Worm (Caenorhabditis elegans): ENCODE data around the gene thn-2.

DNA sequence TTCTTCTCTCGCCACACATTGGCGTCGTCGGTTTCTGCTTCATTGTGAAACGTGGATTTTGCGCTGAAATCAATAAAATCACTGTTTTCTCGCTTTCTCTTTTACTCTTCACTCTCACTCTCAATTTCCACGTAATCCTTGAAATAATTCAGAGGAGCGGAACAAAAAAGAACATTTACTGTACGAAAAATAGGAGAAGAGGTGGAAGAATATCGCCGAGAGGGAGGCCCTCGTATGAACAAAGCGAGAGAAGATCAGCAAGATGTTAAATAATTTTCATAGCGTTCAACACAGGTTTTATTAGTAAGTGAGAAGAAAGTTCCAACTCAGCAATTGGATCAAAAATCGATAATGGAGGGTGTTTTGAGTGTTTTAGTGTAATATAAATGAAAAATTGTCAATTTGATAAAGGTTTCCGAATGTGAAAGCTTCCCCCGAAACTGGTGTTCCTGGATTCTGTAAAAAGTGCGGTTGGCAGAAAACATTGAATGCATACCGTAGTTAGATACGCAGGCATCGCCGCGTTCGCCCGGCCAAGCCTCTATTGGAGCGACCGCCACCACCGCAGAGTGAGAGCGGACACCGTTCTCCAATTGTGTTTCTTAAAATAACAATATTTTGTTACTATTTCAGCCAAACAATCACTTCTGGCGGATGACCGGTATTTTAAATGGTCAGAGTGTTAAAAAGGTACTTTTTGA lies 21.4 kb upstream of the thn-2 start, which contains the start of the genes ccr-4 and ZC518.8:
- TF ChIP-seq elt-1 (tag; optimal IDR thresholded peaks at IDR 0.05), result no peak
- TF ChIP-seq elt-3 (tag; optimal IDR thresholded peaks at IDR 0.05), result no peak
- TF ChIP-seq mdl-1 (tag; optimal IDR thresholded peaks at IDR 0.05), result no peak
- no peak for TF ChIP-seq nhr-23 (tag; optimal IDR thresholded peaks at IDR 0.05)
- peak; percentile 3 for TF ChIP-seq snpc-4 (tag; optimal IDR thresholded peaks at IDR 0.05)
- TF ChIP-seq ceh-9 (tag; optimal IDR thresholded peaks at IDR 0.05), result no peak
- TF ChIP-seq nhr-12 (tag; optimal IDR thresholded peaks at IDR 0.05), result no peak
- no peak for TF ChIP-seq unc-39 (tag; optimal IDR thresholded peaks at IDR 0.05)

Measured in whole organism, L3 larva.